Worm (Caenorhabditis elegans): Measurements from ENCODE around the gene K09C6.9.
"Not testable (repeated sequence)": the region's sequence is repeated elsewhere in the genome, so short reads cannot be mapped to it uniquely, and the experiment has no call there.

K09C6.9 gene

DNA sequence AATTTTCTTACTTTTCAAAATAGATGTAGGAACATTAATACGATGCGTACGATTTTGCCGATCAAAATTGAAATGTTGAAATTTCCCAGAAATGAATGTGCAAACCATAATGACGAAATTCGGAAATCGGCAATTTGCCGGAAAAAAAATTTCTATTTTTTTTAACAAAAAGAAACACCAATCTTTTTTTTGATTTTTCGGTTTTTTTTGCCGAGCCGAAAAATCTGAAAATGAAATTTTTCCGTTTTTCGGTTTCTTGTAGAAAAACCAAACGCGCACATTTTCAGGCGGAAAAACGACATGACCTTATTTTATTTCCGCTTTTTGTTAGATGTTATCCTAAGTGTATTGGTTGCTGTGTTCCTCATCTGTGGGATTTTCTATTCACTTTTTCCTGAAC, 7.3 kb downstream of the K09C6.9 start, which contains the start of gene srbc-13:
srbc-13 (plus strand) TSS at position 301 of the 400 bp plus-strand sequence.
- TF ChIP-seq dpl-1 (GFP tag; optimal IDR thresholded peaks at IDR 0.05) (no peak), mep-1 (tag; optimal IDR thresholded peaks at IDR 0.05) (no peak), arid-1 (GFP tag; conservative IDR thresholded peaks at IDR 0.05) (no peak), tag-97 (GFP tag; IDR thresholded peaks at IDR 0.05) (no peak), D1046.2 (GFP tag; IDR thresholded peaks at IDR 0.05) (no peak), nhr-76 (tag; optimal IDR thresholded peaks at IDR 0.05) (no peak), Y75B8A.6 (GFP tag; IDR thresholded peaks at IDR 0.05) (no peak), F37D6.2 (tag; optimal IDR thresholded peaks at IDR 0.05) (no peak), daf-19 (GFP tag; conservative IDR thresholded peaks at IDR 0.05) (no peak), vab-7 (GFP tag; IDR thresholded peaks at IDR 0.05) (no peak), php-3 (GFP tag; IDR thresholded peaks at IDR 0.05) (no peak), nhr-111 (GFP tag; optimal IDR thresholded peaks at IDR 0.05) (no peak)

- not testable (repeated sequence) for TF ChIP-seq T26A8.4 (GFP tag; IDR thresholded peaks at IDR 0.05); lin-29 (GFP tag; IDR thresholded peaks at IDR 0.05); duxl-1 (tag; optimal IDR thresholded peaks at IDR 0.05; ENCODE audit: poor library complexity)
Measured at ce11 chrV:843118-843517, 11.7 kb downstream of the K09C6.9 start, which contains the start of gene K09C6.8. K09C6.8 (minus strand) TSS chrV:843218.

ce11 chrV:842611-843010, 12.3 kb downstream of the K09C6.9 start:
- TF ChIP-seq pha-4 (GFP tag; IDR thresholded peaks at IDR 0.05) = peak; percentile 83; the same call in 1 of the 2 replicates
- no peak for TF ChIP-seq pha-4 (tag; optimal IDR thresholded peaks at IDR 0.05)
- TF ChIP-seq unc-39 (tag; optimal IDR thresholded peaks at IDR 0.05) = no peak
- no peak for TF ChIP-seq skn-1 (tag; optimal IDR thresholded peaks at IDR 0.05)
- TF ChIP-seq egl-43 (GFP tag; IDR thresholded peaks at IDR 0.05) = peak; percentile 62; the same call in 1 of the 2 replicates
- peak; percentile 99 for TF ChIP-seq set-16 (GFP tag; IDR thresholded peaks at IDR 0.05)

- not testable (repeated sequence) for TF ChIP-seq hlh-30 (tag; optimal IDR thresholded peaks at IDR 0.05; ENCODE audit: insufficient read depth); pqm-1 (tag; optimal IDR thresholded peaks at IDR 0.05); php-3 (GFP tag; IDR thresholded peaks at IDR 0.05)
Measured at ce11 chrV:838984-839471, 15.8 kb downstream of the K09C6.9 start, which contains the start of the genes K09C6.7 and K09C6.10. K09C6.7 (minus strand) TSS chrV:839084. K09C6.10 (plus strand) TSS chrV:839421.

DNA sequence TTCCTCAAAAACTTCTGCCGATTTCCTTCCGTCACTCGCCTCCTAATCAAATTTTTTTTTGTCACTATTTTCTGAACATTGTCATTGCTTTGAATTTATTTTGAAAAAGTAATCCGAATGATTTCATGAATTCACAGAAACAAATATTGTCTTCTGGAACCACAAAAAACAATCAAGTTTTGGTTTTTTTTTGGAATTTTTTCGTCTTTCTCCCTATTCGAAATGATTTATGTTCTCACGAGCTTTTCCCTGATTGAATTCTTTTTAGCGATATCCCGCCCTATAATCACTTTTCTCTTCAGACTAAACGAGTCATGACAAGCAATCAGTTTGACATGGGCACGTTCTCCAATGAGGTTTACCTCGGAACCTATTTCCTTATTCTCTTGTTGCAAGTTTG, 21.5 kb downstream of the K09C6.9 start, which contains the start of gene F41H8.1:
F41H8.1 (plus strand) TSS at position 301 of the 400 bp plus-strand sequence.
- no peak for TF ChIP-seq snpc-1.2 (GFP tag; IDR thresholded peaks at IDR 0.05)
- no peak for TF ChIP-seq ces-1 (GFP tag; optimal IDR thresholded peaks at IDR 0.05)
- no peak for TF ChIP-seq sdz-12 (GFP tag; optimal IDR thresholded peaks at IDR 0.05)

DNA sequence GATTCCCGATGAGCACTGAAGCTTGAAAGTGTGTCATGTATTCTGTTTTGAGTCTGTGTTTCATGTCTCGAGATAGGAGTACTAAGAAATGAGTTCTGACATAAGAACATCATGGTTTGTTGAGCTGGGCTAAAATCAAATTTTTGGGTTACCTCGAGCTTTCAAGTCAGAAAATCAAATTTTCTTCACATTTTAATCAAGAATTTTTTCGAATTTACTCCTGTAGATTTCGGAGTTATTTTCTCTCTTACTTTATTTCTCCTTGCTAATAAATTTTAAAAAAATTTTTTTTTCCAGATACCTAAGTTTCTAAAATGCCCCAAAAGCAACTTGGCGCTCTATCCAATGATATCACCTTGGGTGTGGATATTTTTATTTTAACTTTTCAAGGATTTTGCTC, 28.8 kb downstream of the K09C6.9 start, which contains the start of gene F41H8.2:
F41H8.2 (plus strand) TSS at position 301 of the 400 bp plus-strand sequence.
- TF ChIP-seq gei-8 (GFP tag; optimal IDR thresholded peaks at IDR 0.05) (no peak), F49E8.2 (tag; optimal IDR thresholded peaks at IDR 0.05; ENCODE audit: borderline replicate concordance) (no peak), set-16 (GFP tag; IDR thresholded peaks at IDR 0.05) (no peak), spr-1 (tag; optimal IDR thresholded peaks at IDR 0.05) (no peak), tra-1 (GFP tag; IDR thresholded peaks at IDR 0.05) (no peak), aly-2 (tag; optimal IDR thresholded peaks at IDR 0.05) (no peak), madf-9 (GFP tag; conservative IDR thresholded peaks at IDR 0.05) (no peak), zip-11 (GFP tag; IDR thresholded peaks at IDR 0.05) (no peak), zag-1 (tag; optimal IDR thresholded peaks at IDR 0.05) (no peak), ztf-11 (tag; optimal IDR thresholded peaks at IDR 0.05) (no peak), mxl-2 (GFP tag; conservative IDR thresholded peaks at IDR 0.05) (no peak), hif-1 (tag; optimal IDR thresholded peaks at IDR 0.05) (no peak), nhr-28 (tag; optimal IDR thresholded peaks at IDR 0.05) (no peak), lin-38 (GFP tag; IDR thresholded peaks at IDR 0.05) (no peak), nhr-76 (tag; optimal IDR thresholded peaks at IDR 0.05) (no peak), mdl-1 (tag; optimal IDR thresholded peaks at IDR 0.05) (no peak), T20F7.1 (GFP tag; optimal IDR thresholded peaks at IDR 0.05) (no peak)

All from whole organism, L4 larva.